Worm (Caenorhabditis elegans): ENCODE data around the gene H39E23.2.

H39E23.2 gene

ce11 chrV:14082453-14082852 is 27.7 kb upstream of the H39E23.2 start, which contains the start of gene D1086.10:
Gene D1086.10 (plus strand): TSS chrV:14082753.
- TF ChIP-seq ceh-31 (tag; optimal IDR thresholded peaks at IDR 0.05) (no peak), pat-9 (tag; optimal IDR thresholded peaks at IDR 0.05) (no peak), ceh-2 (tag; optimal IDR thresholded peaks at IDR 0.05) (no peak), fkh-6 (tag; optimal IDR thresholded peaks at IDR 0.05) (no peak), eyg-1 (tag; optimal IDR thresholded peaks at IDR 0.05) (no peak), pha-2 (tag; optimal IDR thresholded peaks at IDR 0.05) (no peak), K09A11.1 (tag; optimal IDR thresholded peaks at IDR 0.05; ENCODE audit: insufficient read depth) (no peak), ceh-34 (tag; optimal IDR thresholded peaks at IDR 0.05) (no peak), mec-3 (tag; optimal IDR thresholded peaks at IDR 0.05; ENCODE audit: borderline replicate concordance) (no peak), ahr-1 (tag; optimal IDR thresholded peaks at IDR 0.05) (no peak), ttx-3 (tag; optimal IDR thresholded peaks at IDR 0.05) (no peak), elt-2 (tag; optimal IDR thresholded peaks at IDR 0.05) (no peak), nhr-11 (tag; optimal IDR thresholded peaks at IDR 0.05) (no peak), ceh-9 (tag; optimal IDR thresholded peaks at IDR 0.05) (no peak)

- TF ChIP-seq elt-2 (tag; optimal IDR thresholded peaks at IDR 0.05) (no peak), elt-4 (tag; optimal IDR thresholded peaks at IDR 0.05) (no peak), pag-3 (tag; optimal IDR thresholded peaks at IDR 0.05; ENCODE audit: borderline replicate concordance) (no peak), lim-6 (tag; optimal IDR thresholded peaks at IDR 0.05) (no peak), che-1 (tag; optimal IDR thresholded peaks at IDR 0.05) (no peak), ceh-19 (GFP tag; optimal IDR thresholded peaks at IDR 0.05) (no peak), ceh-31 (tag; optimal IDR thresholded peaks at IDR 0.05) (no peak), nfya-1 (tag; optimal IDR thresholded peaks at IDR 0.05) (no peak), ahr-1 (tag; optimal IDR thresholded peaks at IDR 0.05) (no peak), ceh-30 (tag; optimal IDR thresholded peaks at IDR 0.05) (no peak), unc-55 (GFP tag; optimal IDR thresholded peaks at IDR 0.05) (no peak), fkh-6 (tag; optimal IDR thresholded peaks at IDR 0.05) (no peak), ceh-34 (tag; optimal IDR thresholded peaks at IDR 0.05) (no peak), sdc-2 (tag; optimal IDR thresholded peaks at IDR 0.05) (no peak)
These were observed 26.2 kb upstream of the H39E23.2 start, which contains the start of gene D1086.7 for ce11 chrV:14083970-14084369. Gene D1086.7 (plus strand): TSS chrV:14084270.

ce11 chrV:14085589-14085988 is 24.6 kb upstream of the H39E23.2 start, which contains the start of gene D1086.18:
Gene D1086.18 (plus strand): TSS chrV:14085889.
- no peak for TF ChIP-seq C38D4.7 (GFP tag; optimal IDR thresholded peaks at IDR 0.05)
- TF ChIP-seq unc-42 (tag; optimal IDR thresholded peaks at IDR 0.05), result no peak
- TF ChIP-seq ttx-3 (tag; optimal IDR thresholded peaks at IDR 0.05), result no peak
- no peak for TF ChIP-seq dmd-4 (tag; optimal IDR thresholded peaks at IDR 0.05; ENCODE audit: borderline replicate concordance)
- TF ChIP-seq ztf-16 (tag; optimal IDR thresholded peaks at IDR 0.05), result no peak
- TF ChIP-seq tbx-7 (tag; optimal IDR thresholded peaks at IDR 0.05), result no peak
- TF ChIP-seq unc-3 (GFP tag; conservative IDR thresholded peaks at IDR 0.05), result no peak
- TF ChIP-seq unc-3 (tag; optimal IDR thresholded peaks at IDR 0.05), result no peak
- no peak for TF ChIP-seq unc-86 (tag; optimal IDR thresholded peaks at IDR 0.05)
- no peak for TF ChIP-seq ceh-48 (tag; optimal IDR thresholded peaks at IDR 0.05)
- no peak for TF ChIP-seq sox-2 (GFP tag; IDR thresholded peaks at IDR 0.05)
- no peak for TF ChIP-seq mec-3 (tag; optimal IDR thresholded peaks at IDR 0.05; ENCODE audit: borderline replicate concordance)
- TF ChIP-seq hlh-15 (tag; optimal IDR thresholded peaks at IDR 0.05), result no peak
- TF ChIP-seq elt-2 (tag; optimal IDR thresholded peaks at IDR 0.05), result no peak
- TF ChIP-seq ref-2 (tag; optimal IDR thresholded peaks at IDR 0.05), result no peak
- no peak for TF ChIP-seq unc-55 (GFP tag; optimal IDR thresholded peaks at IDR 0.05)
- no peak for TF ChIP-seq fax-1 (tag; optimal IDR thresholded peaks at IDR 0.05)
- no peak for TF ChIP-seq npax-4 (tag; optimal IDR thresholded peaks at IDR 0.05)
- TF ChIP-seq rnt-1 (tag; optimal IDR thresholded peaks at IDR 0.05), result no peak
- TF ChIP-seq ceh-31 (tag; optimal IDR thresholded peaks at IDR 0.05), result no peak
- no peak for TF ChIP-seq ets-4 (tag; optimal IDR thresholded peaks at IDR 0.05)

Data from whole organism, late embryonic.